Fruit fly (Drosophila melanogaster) whole organism, embryonic: ENCODE measurements around the gene CG2865.

Source experiments
- ATbp ChIP-seq: fragments of 200-800 bp; sonication (Bioruptor generic); optimal IDR thresholded peaks from 2 replicates; lab custom pipeline; 2017; ENCODE audit warnings: missing biosample characterization, mild to moderate bottlenecking, missing genetic modification characterization, missing genetic modification reagents
- BEAF-32 ChIP-seq: fragments of 200-800 bp; sonication (Bioruptor generic); optimal IDR thresholded peaks from 3 replicates; lab custom pipeline; 2017; ENCODE audit warnings: missing biosample characterization, missing genetic modification characterization, mild to moderate bottlenecking, moderate library complexity, missing genetic modification reagents
- CG11398 ChIP-seq: fragments of 200-800 bp; sonication (Bioruptor generic); optimal IDR thresholded peaks from 2 replicates; lab custom pipeline; 2016; ENCODE audit warnings: missing biosample characterization, missing genetic modification characterization
- CG12744 ChIP-seq: fragments of 200-800 bp; sonication (Bioruptor generic); optimal IDR thresholded peaks from 2 replicates; lab custom pipeline; 2016; ENCODE audit warnings: missing biosample characterization, missing genetic modification characterization
- CG12942 ChIP-seq: fragments of 200-800 bp; sonication (Bioruptor generic); optimal IDR thresholded peaks from 3 replicates; lab custom pipeline; 2016; ENCODE audit warnings: missing biosample characterization, missing genetic modification characterization
- CG15269 ChIP-seq: fragments of 200-800 bp; sonication (Bioruptor generic); optimal IDR thresholded peaks from 2 replicates; lab custom pipeline; 2018; ENCODE audit warnings: missing biosample characterization, mild to moderate bottlenecking, missing genetic modification characterization, moderate library complexity
- CG1602 ChIP-seq: fragments of 200-800 bp; sonication (Bioruptor generic); optimal IDR thresholded peaks from 3 replicates; lab custom pipeline; 2016; ENCODE audit warnings: missing biosample characterization, missing genetic modification characterization
- CG1647 ChIP-seq: fragments of 200-800 bp; sonication (Bioruptor generic); optimal IDR thresholded peaks from 3 replicates; lab custom pipeline; 2016; ENCODE audit warnings: missing biosample characterization, missing genetic modification characterization
- CG16813 ChIP-seq: fragments of 200-800 bp; sonication (Bioruptor generic); IDR thresholded peaks from 3 replicates; pipeline ENCODE4 v1.3.6; 2022; ENCODE audit warnings: missing biosample characterization, missing genetic modification characterization; ENCODE audit not compliant: partially characterized antibody
- CG17328 ChIP-seq: fragments of 200-800 bp; sonication (Bioruptor generic); IDR thresholded peaks from 2 replicates; pipeline ENCODE4 v1.3.6; 2022; ENCODE audit warnings: missing biosample characterization, missing genetic modification characterization
- CG18764 ChIP-seq: fragments of 200-800 bp; sonication (Bioruptor generic); optimal IDR thresholded peaks from 3 replicates; lab custom pipeline; 2016; ENCODE audit warnings: missing biosample characterization, missing genetic modification characterization
- CG30020 ChIP-seq: fragments of 200-800 bp; optimal IDR thresholded peaks from 2 replicates; lab custom pipeline; 2019; ENCODE audit warnings: missing biosample characterization, mild to moderate bottlenecking, missing genetic modification characterization, moderate library complexity
- CG31388 ChIP-seq: fragments of 200-800 bp; sonication (Bioruptor generic); optimal IDR thresholded peaks from 2 replicates; lab custom pipeline; 2016; ENCODE audit warnings: missing biosample characterization, missing genetic modification characterization
- CG3726 ChIP-seq: fragments of 200-800 bp; sonication (Bioruptor generic); IDR thresholded peaks from 3 replicates; pipeline ENCODE4, ENCODE4 v1.3.6; 2022; ENCODE audit warnings: missing biosample characterization, missing genetic modification characterization
- CG4360 ChIP-seq: fragments of 200-800 bp; sonication (Bioruptor generic); IDR thresholded peaks from 2 replicates; pipeline ENCODE4 v1.3.6; 2022; ENCODE audit warnings: missing biosample characterization, missing genetic modification characterization
- CG43689 ChIP-seq: fragments of 200-800 bp; sonication (Bioruptor generic); IDR thresholded peaks from 2 replicates; pipeline ENCODE4 v1.3.6; 2022; ENCODE audit warnings: missing biosample characterization, missing genetic modification characterization
- CG5245 ChIP-seq: fragments of 200-800 bp; sonication (Bioruptor generic); optimal IDR thresholded peaks from 3 replicates; lab custom pipeline; 2016; ENCODE audit warnings: missing biosample characterization, missing genetic modification characterization
- CG6765 ChIP-seq: fragments of 200-800 bp; sonication (Bioruptor generic); optimal IDR thresholded peaks from 3 replicates; lab custom pipeline; 2017; ENCODE audit warnings: missing biosample characterization, mild to moderate bottlenecking, missing genetic modification characterization
- CG7357 ChIP-seq: fragments of 200-800 bp; sonication (Bioruptor generic); IDR thresholded peaks from 3 replicates; pipeline ENCODE4 v1.3.6; 2022; ENCODE audit warnings: missing biosample characterization, missing genetic modification characterization
- CG9727 ChIP-seq: fragments of 200-800 bp; sonication (Bioruptor generic); optimal IDR thresholded peaks from 3 replicates; lab custom pipeline; 2017; ENCODE audit warnings: missing biosample characterization, mild to moderate bottlenecking, missing genetic modification characterization
- Deaf1 ChIP-seq: fragments of 200-800 bp; optimal IDR thresholded peaks from 3 replicates; lab custom pipeline; 2019; ENCODE audit warnings: missing biosample characterization, mild to moderate bottlenecking, missing genetic modification characterization, moderate library complexity
- Drgx ChIP-seq: fragments of 200-800 bp; sonication (Bioruptor generic); IDR thresholded peaks from 2 replicates; pipeline ENCODE4 v1.3.6; 2022; ENCODE audit warnings: missing biosample characterization, missing genetic modification characterization
- ERR ChIP-seq: fragments of 200-800 bp; sonication (Bioruptor generic); optimal IDR thresholded peaks from 2 replicates; lab custom pipeline; 2016; ENCODE audit warnings: missing biosample characterization, missing genetic modification characterization
- Ets97D ChIP-seq: fragments of 200-800 bp; sonication (Bioruptor generic); optimal IDR thresholded peaks from 3 replicates; lab custom pipeline; 2016; ENCODE audit warnings: missing biosample characterization, missing genetic modification characterization
- MESR4 ChIP-seq: fragments of 200-800 bp; sonication (Bioruptor generic); optimal IDR thresholded peaks from 2 replicates; lab custom pipeline; 2018; ENCODE audit warnings: missing biosample characterization, mild to moderate bottlenecking, missing genetic modification characterization, moderate library complexity
- Mad ChIP-seq: fragments of 200-800 bp; sonication (Bioruptor generic); optimal IDR thresholded peaks from 2 replicates; lab custom pipeline; 2016; ENCODE audit warnings: missing biosample characterization, missing genetic modification characterization
- NfI ChIP-seq: fragments of 200-800 bp; sonication (Bioruptor generic); optimal IDR thresholded peaks from 3 replicates; lab custom pipeline; 2018; ENCODE audit warnings: missing biosample characterization, mild to moderate bottlenecking, missing genetic modification characterization, moderate library complexity
- Opbp ChIP-seq: fragments of 200-800 bp; sonication (Bioruptor generic); IDR thresholded peaks from 3 replicates; pipeline ENCODE4 v1.3.6; 2022; ENCODE audit warnings: missing biosample characterization, missing genetic modification characterization; ENCODE audit not compliant: partially characterized antibody
- PHDP ChIP-seq: fragments of 200-800 bp; sonication (Bioruptor generic); optimal IDR thresholded peaks from 3 replicates; lab custom pipeline; 2018; ENCODE audit warnings: missing biosample characterization, mild to moderate bottlenecking, missing genetic modification characterization, moderate library complexity
- Vsx1 ChIP-seq: fragments of 200-800 bp; sonication (Bioruptor generic); optimal IDR thresholded peaks from 2 replicates; lab custom pipeline; 2017; ENCODE audit warnings: missing biosample characterization, mild to moderate bottlenecking, missing genetic modification characterization, missing genetic modification reagents
- YL-1 ChIP-seq: fragments of 200-800 bp; sonication (Bioruptor generic); optimal IDR thresholded peaks from 3 replicates; lab custom pipeline; 2017; ENCODE audit warnings: missing biosample characterization, mild to moderate bottlenecking, missing genetic modification characterization
- ab ChIP-seq: fragments of 200-800 bp; sonication (Bioruptor generic); optimal IDR thresholded peaks from 2 replicates; lab custom pipeline; 2016; ENCODE audit warnings: missing biosample characterization, missing genetic modification characterization
- amos ChIP-seq: fragments of 200-800 bp; sonication (Bioruptor generic); IDR thresholded peaks from 2 replicates; pipeline ENCODE4 v1.3.6; 2022; ENCODE audit warnings: missing biosample characterization, missing genetic modification characterization; ENCODE audit not compliant: partially characterized antibody
- ase ChIP-seq: fragments of 200-800 bp; sonication (Bioruptor generic); IDR thresholded peaks from 3 replicates; pipeline ENCODE4 v1.3.6; 2022; ENCODE audit warnings: missing biosample characterization, missing genetic modification characterization
- az2 ChIP-seq: fragments of 200-800 bp; sonication (Bioruptor generic); optimal IDR thresholded peaks from 3 replicates; lab custom pipeline; 2016; ENCODE audit warnings: missing biosample characterization, missing genetic modification characterization
- bbx ChIP-seq: fragments of 200-800 bp; sonication (Bioruptor generic); IDR thresholded peaks from 2 replicates; pipeline ENCODE4 v1.3.6; 2022; ENCODE audit warnings: missing biosample characterization, missing genetic modification characterization; ENCODE audit not compliant: partially characterized antibody
- chif ChIP-seq, 2 experiments: fragments of 200-800 bp; sonication (Bioruptor generic); optimal IDR thresholded peaks; 3 replicates each; lab custom pipeline; 2016; ENCODE audit warnings: missing biosample characterization in 2 of 2, missing genetic modification characterization in 2 of 2
- cwo ChIP-seq: fragments of 200-800 bp; sonication (Bioruptor generic); optimal IDR thresholded peaks from 3 replicates; lab custom pipeline; 2017; ENCODE audit warnings: missing biosample characterization, missing genetic modification characterization, mild to moderate bottlenecking, moderate library complexity, missing genetic modification reagents
- dimm ChIP-seq: fragments of 200-800 bp; sonication (Bioruptor generic); IDR thresholded peaks from 2 replicates; pipeline ENCODE4 v1.3.6; 2022; ENCODE audit warnings: missing biosample characterization, missing genetic modification characterization
- h ChIP-seq: fragments of >200 bp; optimal IDR thresholded peaks from 2 replicates; lab custom pipeline; 2017
- hbn ChIP-seq: fragments of 200-800 bp; sonication (Bioruptor generic); IDR thresholded peaks from 2 replicates; pipeline ENCODE4 v1.3.6; 2022; ENCODE audit warnings: missing biosample characterization, missing genetic modification characterization; ENCODE audit not compliant: partially characterized antibody
- hkb ChIP-seq, 2 experiments: fragments of 200-800 bp in 1 of 2; fragments of >200 bp in 1 of 2; sonication (Bioruptor generic) in 1 of 2; IDR thresholded peaks in 1 of 2; optimal IDR thresholded peaks in 1 of 2; 2 replicates each; pipeline versions ENCODE4 v1.3.6 to Lab custom; 2017 to 2022; ENCODE audit warnings: missing biosample characterization in 1 of 2, missing genetic modification characterization in 1 of 2
- kay ChIP-seq: fragments of 200-800 bp; sonication (Bioruptor generic); optimal IDR thresholded peaks from 2 replicates; lab custom pipeline; 2016; ENCODE audit warnings: missing biosample characterization, missing genetic modification characterization
- oc ChIP-seq: fragments of 200-800 bp; sonication (Bioruptor generic); optimal IDR thresholded peaks from 2 replicates; lab custom pipeline; 2018; ENCODE audit warnings: missing biosample characterization, mild to moderate bottlenecking, missing genetic modification characterization, moderate library complexity
- phol ChIP-seq: fragments of 200-800 bp; sonication (Bioruptor generic); optimal IDR thresholded peaks from 3 replicates; lab custom pipeline; 2018; ENCODE audit warnings: missing biosample characterization, mild to moderate bottlenecking, missing genetic modification characterization, moderate library complexity
- schlank ChIP-seq: fragments of 200-800 bp; sonication (Bioruptor generic); optimal IDR thresholded peaks from 2 replicates; lab custom pipeline; 2018; ENCODE audit warnings: missing biosample characterization, mild to moderate bottlenecking, missing genetic modification characterization
- sens ChIP-seq: fragments of 200-800 bp; sonication (Bioruptor generic); peaks from one replicate; lab custom pipeline; 2016; ENCODE audit warnings: missing biosample characterization, missing genetic modification characterization
- slou ChIP-seq: fragments of 200-800 bp; sonication (Bioruptor generic); optimal IDR thresholded peaks from 3 replicates; lab custom pipeline; 2016; ENCODE audit warnings: missing biosample characterization, missing genetic modification characterization
- ttk ChIP-seq: fragments of 200-800 bp; sonication (Bioruptor generic); IDR thresholded peaks from 2 replicates; pipeline ENCODE4 v2.1.2; 2022; ENCODE audit warnings: missing biosample characterization, missing genetic modification characterization
- unpg ChIP-seq: fragments of 200-800 bp; sonication (Bioruptor generic); optimal IDR thresholded peaks from 3 replicates; lab custom pipeline; 2018; ENCODE audit warnings: missing biosample characterization, mild to moderate bottlenecking, missing genetic modification characterization, moderate library complexity
- zf30C ChIP-seq: fragments of 200-800 bp; sonication (Bioruptor generic); optimal IDR thresholded peaks from 3 replicates; lab custom pipeline; 2018; ENCODE audit warnings: missing biosample characterization, mild to moderate bottlenecking, missing genetic modification characterization

Gene CG2865

dm6 chrX:2270557-2270930, 22.7 kb downstream of the CG2865 start, which contains the start of gene CG2924 (continued):
- TF ChIP-seq unpg (no peak), YL-1 (GFP tag; lab: Kevin White, UChicago) (peak; percentile 43), phol (peak; percentile 71), BEAF-32 (GFP tag; lab: Kevin White, UChicago) (peak; percentile 100), cwo (GFP tag; lab: Kevin White, UChicago) (peak; percentile 18), Vsx1 (GFP tag; lab: Kevin White, UChicago) (no peak), CG5245 (peak; percentile 21), oc (no peak), MESR4 (GFP tag; lab: Kevin White, UChicago) (peak; percentile 62), CG18764 (GFP tag; lab: Kevin White, UChicago) (peak; percentile 21), Opbp (GFP tag; lab: Robert Waterston, UW) (peak; percentile 100), CG17328 (peak; percentile 25; the same call in 1 of the 2 replicates), bbx (GFP tag; lab: Robert Waterston, UW) (peak; percentile 100), ase (no peak), CG43689 (GFP tag; lab: Robert Waterston, UW) (no peak), sens (GFP tag; lab: Kevin White, UChicago) (peak; percentile 84), CG12744 (GFP tag; lab: Kevin White, UChicago) (no peak), Drgx (GFP tag; lab: Robert Waterston, UW) (no peak), CG15269 (tag; lab: Kevin White, UChicago) (peak; percentile 8), CG11398 (GFP tag; lab: Kevin White, UChicago) (no peak), Mad (GFP tag; lab: Kevin White, UChicago) (peak; percentile 52), CG3726 (no peak), ERR (peak; percentile 66), slou (GFP tag; lab: Kevin White, UChicago) (peak; percentile 24), CG9727 (GFP tag; lab: Kevin White, UChicago) (no peak), h (lab: Kevin White, UChicago) (no peak), Ets97D (peak; percentile 92), CG12942 (GFP tag; lab: Kevin White, UChicago) (peak; percentile 29), az2 (GFP tag; lab: Kevin White, UChicago) (peak; percentile 18), chif (GFP tag; optimal IDR thresholded peaks at IDR 0.05; lab: Kevin White, UChicago) (peak in 1 of 2 experiments; percentile 48), dimm (GFP tag; lab: Robert Waterston, UW) (no peak), kay (peak; percentile 68), CG1647 (GFP tag; lab: Kevin White, UChicago) (peak; percentile 59), NfI (GFP tag; lab: Kevin White, UChicago) (peak; percentile 52), CG31388 (GFP tag; lab: Kevin White, UChicago) (no peak), ATbp (GFP tag; lab: Kevin White, UChicago) (no peak), Deaf1 (tag; lab: Kevin White, UChicago) (peak; percentile 16), CG4360 (GFP tag; lab: Robert Waterston, UW) (peak; percentile 56), PHDP (tag; lab: Kevin White, UChicago) (peak; percentile 35), CG16813 (GFP tag; lab: Robert Waterston, UW) (peak; percentile 100), schlank (tag; lab: Kevin White, UChicago) (no peak), hkb (optimal IDR thresholded peaks at IDR 0.05; lab: Kevin White, UChicago) (no peak), hkb (GFP tag; IDR thresholded peaks at IDR 0.05; lab: Robert Waterston, UW) (no peak), ab (peak; percentile 56), CG1602 (GFP tag; lab: Kevin White, UChicago) (peak; percentile 38), CG6765 (GFP tag; lab: Kevin White, UChicago) (no peak), zf30C (GFP tag; lab: Kevin White, UChicago) (peak; percentile 72), amos (GFP tag; lab: Robert Waterston, UW) (peak; percentile 100), CG30020 (tag; lab: Kevin White, UChicago) (peak; percentile 23), hbn (GFP tag; lab: Robert Waterston, UW) (peak; percentile 100), ttk (GFP tag; lab: Robert Waterston, UW) (peak; percentile 32; the same call in 1 of the 2 replicates), CG7357 (GFP tag; lab: Robert Waterston, UW) (no peak)
